Fruit fly (Drosophila melanogaster): Measurements from ENCODE around the gene spirit.

DNA sequence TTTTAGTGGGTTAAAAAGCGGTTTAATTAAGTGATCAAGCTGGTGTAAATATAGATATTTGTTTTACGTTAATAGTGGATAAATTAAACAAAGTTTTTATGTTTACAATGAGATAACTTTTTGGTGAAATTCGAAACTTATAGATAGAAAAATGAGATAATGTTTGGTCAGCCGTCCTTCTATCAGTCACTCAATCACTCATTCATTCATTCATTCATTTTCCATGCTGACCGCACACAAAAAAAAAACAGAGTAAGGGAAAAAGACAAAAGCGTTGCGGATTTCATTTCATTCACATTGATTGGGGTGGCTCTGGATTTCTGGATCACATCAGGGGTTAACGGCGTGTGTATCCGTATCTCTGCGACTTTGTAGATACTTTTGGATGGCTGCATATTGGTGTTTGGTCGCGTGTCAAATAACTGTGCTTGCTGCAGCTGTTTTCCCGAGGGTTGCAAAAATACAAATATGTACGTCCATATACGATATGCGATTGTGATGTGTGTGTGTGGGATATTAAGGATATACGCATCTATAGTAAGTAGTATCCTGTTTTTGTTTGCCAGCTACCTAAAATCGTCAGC lies 49.7 kb downstream of the spirit start:
- TF ChIP-seq usp (GFP tag; optimal IDR thresholded peaks at IDR 0.05) (no peak), Dll (optimal IDR thresholded peaks at IDR 0.05) (no peak)
